Fruit fly (Drosophila melanogaster) whole organism, embryonic: ENCODE data around the gene Est-Q.

ENCODE experiments used
- C15 ChIP-seq: fragments of 200-800 bp; sonication (Bioruptor generic); IDR thresholded peaks from 3 replicates; pipeline ENCODE4 v1.3.6; 2022; ENCODE audit warnings: missing biosample characterization, missing genetic modification characterization
- Doc2 ChIP-seq: fragments of 200-800 bp; sonication (Bioruptor generic); IDR thresholded peaks from 2 replicates; pipeline ENCODE4 v1.3.6; 2022; ENCODE audit warnings: missing biosample characterization, missing genetic modification characterization
- hbn ChIP-seq: fragments of 200-800 bp; sonication (Bioruptor generic); IDR thresholded peaks from 2 replicates; pipeline ENCODE4 v1.3.6; 2022; ENCODE audit warnings: missing biosample characterization, missing genetic modification characterization; ENCODE audit not compliant: partially characterized antibody
- pzg ChIP-seq: fragments of 200-800 bp; sonication (Bioruptor generic); optimal IDR thresholded peaks from 3 replicates; lab custom pipeline; 2018; ENCODE audit warnings: missing biosample characterization, mild to moderate bottlenecking, missing genetic modification characterization, moderate library complexity

DNA sequence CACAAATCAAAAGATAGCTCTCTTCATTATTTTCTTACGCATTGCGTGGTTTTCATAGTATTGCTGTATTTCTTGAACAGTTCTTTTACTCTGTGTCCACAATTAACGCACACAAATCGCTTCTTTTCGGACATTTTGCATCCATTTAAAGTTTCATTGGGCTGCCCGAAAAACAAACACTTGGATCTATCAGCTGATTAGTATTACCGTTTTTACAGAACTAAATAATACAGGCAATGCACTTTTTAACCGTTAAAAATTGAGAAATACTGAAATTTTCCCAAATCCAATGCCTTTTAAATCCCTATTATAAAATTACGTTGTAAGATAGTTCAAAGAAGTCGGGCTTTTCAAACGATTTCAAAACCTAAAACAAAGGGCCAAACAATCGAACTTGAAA, 27.9 kb downstream of the Est-Q start, which contains the start of gene Arv1:
- TF ChIP-seq C15 (GFP tag; lab: Robert Waterston, UW), result no peak
- no peak for TF ChIP-seq hbn (GFP tag; lab: Robert Waterston, UW)
- no peak for TF ChIP-seq Doc2 (GFP tag; lab: Robert Waterston, UW)
- peak; percentile 44 for TF ChIP-seq pzg (GFP tag; lab: Kevin White, UChicago)
